Worm (Caenorhabditis elegans) whole organism, midembryonic: ENCODE measurements around the gene srw-82.

ENCODE experiments used
- cog-1 ChIP-seq: sonication (generic microtip); optimal IDR thresholded peaks from 2 replicates; lab custom pipeline; 2016; ENCODE audit warnings: missing genetic modification characterization, missing compliant biosample characterization
- flt-1 ChIP-seq: fragments of 200-800 bp; sonication (Bioruptor generic); IDR thresholded peaks from 2 replicates; pipeline ENCODE4 v1.3.6; 2022; ENCODE audit warnings: missing genetic modification characterization, missing compliant biosample characterization
- klf-2 ChIP-seq: fragments of 200-800 bp; sonication (Bioruptor generic); conservative IDR thresholded peaks from 2 replicates; pipeline ENCODE4 v1.3.6; 2022; ENCODE audit warnings: missing genetic modification reagents, missing genetic modification characterization, missing compliant biosample characterization
- med-1 ChIP-seq: sonication (generic microtip); optimal IDR thresholded peaks from 2 replicates; lab custom pipeline; 2017; ENCODE audit warnings: missing genetic modification characterization, mild to moderate bottlenecking, missing compliant biosample characterization, antibody characterized with exemption, missing genetic modification reagents; ENCODE audit not compliant: insufficient read depth
- ref-1 ChIP-seq: fragments of 200-800 bp; sonication (Bioruptor generic); conservative IDR thresholded peaks from 2 replicates; pipeline ENCODE4 v1.3.6; 2022; ENCODE audit warnings: missing genetic modification reagents, missing genetic modification characterization, missing compliant biosample characterization
- tab-1 ChIP-seq: fragments of 200-800 bp; sonication (Bioruptor generic); IDR thresholded peaks from 2 replicates; pipeline ENCODE4 v1.3.6; 2022; ENCODE audit warnings: missing genetic modification characterization, missing compliant biosample characterization
- ztf-23 ChIP-seq: fragments of 200-800 bp; sonication (Bioruptor generic); IDR thresholded peaks from 2 replicates; pipeline ENCODE4 v1.3.6; 2022; ENCODE audit warnings: missing genetic modification reagents, missing genetic modification characterization, missing compliant biosample characterization
- ztf-29 ChIP-seq: fragments of 200-800 bp; sonication (Bioruptor generic); IDR thresholded peaks from 2 replicates; pipeline ENCODE4 v1.3.6; 2022; ENCODE audit warnings: missing genetic modification reagents, missing genetic modification characterization, missing compliant biosample characterization

DNA sequence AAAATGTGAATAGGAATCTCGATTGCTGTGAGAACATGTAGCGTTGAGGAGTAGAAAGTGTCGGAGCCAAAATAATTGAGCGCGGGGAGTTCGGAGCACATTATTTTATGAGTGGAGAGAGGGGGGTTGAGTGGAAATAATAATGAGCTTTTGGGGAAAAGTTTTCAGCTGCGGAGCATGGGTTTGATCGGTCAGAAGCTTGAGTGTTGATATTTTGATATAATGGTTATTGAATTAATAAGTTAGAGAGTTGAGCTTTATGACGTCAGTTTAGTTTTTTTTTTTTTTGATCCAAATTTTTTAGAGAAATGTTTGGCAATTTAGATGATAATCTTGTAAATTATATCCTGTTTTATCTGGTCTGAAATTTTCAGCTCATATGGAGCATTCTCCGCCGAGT, 48.7 kb downstream of the srw-82 start, which contains the start of gene srh-178:
- TF ChIP-seq med-1 (GFP tag; lab: Kevin White, UChicago) (no peak), ztf-29 (no peak), tab-1 (GFP tag; lab: Robert Waterston, UW) (no peak), cog-1 (tag; lab: Kevin White, UChicago) (no peak), flt-1 (no peak), ztf-23 (GFP tag; lab: Robert Waterston, UW) (no peak), klf-2 (GFP tag; lab: Robert Waterston, UW) (no peak), ref-1 (no peak)
